Worm (Caenorhabditis elegans) whole organism, late embryonic: Measurements from ENCODE around the gene F36F12.7.
A peak's percentile ranks its signal among the peaks of the same experiment; 100 is the strongest.

Experiments
- C08G9.2 ChIP-seq: sonication (generic microtip); optimal IDR thresholded peaks from 2 replicates; lab custom pipeline; 2016; ENCODE audit warnings: mild to moderate bottlenecking, missing genetic modification characterization, moderate library complexity, missing compliant biosample characterization
- K02D7.2 ChIP-seq: sonication (generic microtip); optimal IDR thresholded peaks from 2 replicates; lab custom pipeline; 2017; ENCODE audit warnings: mild to moderate bottlenecking, missing genetic modification characterization, missing compliant biosample characterization
- T23F11.4 ChIP-seq: fragments of 200-800 bp; sonication (Bioruptor generic); optimal IDR thresholded peaks from 2 replicates; lab custom pipeline; 2018; ENCODE audit warnings: mild to moderate bottlenecking, missing genetic modification characterization, missing compliant biosample characterization
- Y22D7AL.16 ChIP-seq: sonication (generic microtip); optimal IDR thresholded peaks from 2 replicates; lab custom pipeline; 2016; ENCODE audit warnings: missing genetic modification characterization, missing compliant biosample characterization
- ceh-14 ChIP-seq: sonication (generic microtip); optimal IDR thresholded peaks from 2 replicates; lab custom pipeline; 2016; ENCODE audit warnings: missing genotype, missing genetic modification characterization, missing compliant biosample characterization
- ceh-18 ChIP-seq: sonication (generic microtip); optimal IDR thresholded peaks from 2 replicates; lab custom pipeline; 2016; ENCODE audit warnings: missing genetic modification characterization, missing compliant biosample characterization
- ceh-2 ChIP-seq: sonication (generic microtip); optimal IDR thresholded peaks from 2 replicates; lab custom pipeline; 2016; ENCODE audit warnings: missing genotype, missing genetic modification characterization, missing compliant biosample characterization
- ceh-22 ChIP-seq: sonication (generic microtip); optimal IDR thresholded peaks from 2 replicates; lab custom pipeline; 2017; ENCODE audit warnings: missing biosample characterization, missing genetic modification characterization
- ceh-24 ChIP-seq: sonication (generic microtip); optimal IDR thresholded peaks from 2 replicates; lab custom pipeline; 2016; ENCODE audit warnings: mild to moderate bottlenecking, missing genetic modification characterization, missing compliant biosample characterization
- ceh-31 ChIP-seq: sonication (generic microtip); optimal IDR thresholded peaks from 2 replicates; lab custom pipeline; 2016; ENCODE audit warnings: missing genetic modification characterization, missing compliant biosample characterization
- ceh-34 ChIP-seq: sonication (generic microtip); optimal IDR thresholded peaks from 2 replicates; lab custom pipeline; 2016; ENCODE audit warnings: mild to moderate bottlenecking, missing genetic modification characterization, missing compliant biosample characterization
- ceh-48 ChIP-seq: sonication (generic microtip); optimal IDR thresholded peaks from 2 replicates; lab custom pipeline; 2016; ENCODE audit warnings: missing genetic modification characterization, inconsistent platforms, missing compliant biosample characterization
- ets-4 ChIP-seq: sonication (generic microtip); optimal IDR thresholded peaks from 2 replicates; lab custom pipeline; 2016; ENCODE audit warnings: missing genetic modification characterization, missing compliant biosample characterization
- eyg-1 ChIP-seq: sonication (generic microtip); optimal IDR thresholded peaks from 2 replicates; lab custom pipeline; 2016; ENCODE audit warnings: missing genotype, missing genetic modification characterization, missing compliant biosample characterization
- fax-1 ChIP-seq: sonication (generic microtip); optimal IDR thresholded peaks from 2 replicates; lab custom pipeline; 2016; ENCODE audit warnings: missing genotype, missing genetic modification characterization, missing compliant biosample characterization
- fkh-10 ChIP-seq: fragments of 150-350 bp; optimal IDR thresholded peaks from 2 replicates; lab custom pipeline; 2014; ENCODE audit warnings: missing biosample characterization, missing genetic modification reagents, missing genetic modification characterization
- hlh-30 ChIP-seq: sonication (generic microtip); optimal IDR thresholded peaks from 2 replicates; lab custom pipeline; 2017; ENCODE audit warnings: antibody characterized with exemption, missing genetic modification characterization, missing compliant biosample characterization; ENCODE audit not compliant: insufficient read depth
- hlh-8 ChIP-seq: sonication (generic microtip); optimal IDR thresholded peaks from 2 replicates; lab custom pipeline; 2016; ENCODE audit warnings: missing genotype, missing genetic modification characterization, missing compliant biosample characterization
- lim-6 ChIP-seq: sonication (generic microtip); optimal IDR thresholded peaks from 2 replicates; lab custom pipeline; 2016; ENCODE audit warnings: missing genetic modification characterization, missing compliant biosample characterization
- lin-11 ChIP-seq: fragments of 200-800 bp; sonication (Bioruptor generic); optimal IDR thresholded peaks from 2 replicates; lab custom pipeline; 2018; ENCODE audit warnings: mild to moderate bottlenecking, missing genetic modification characterization, missing compliant biosample characterization
- mec-3 ChIP-seq: sonication (generic microtip); optimal IDR thresholded peaks from 2 replicates; lab custom pipeline; 2016; ENCODE audit warnings: borderline replicate concordance, missing genetic modification characterization, missing compliant biosample characterization
- nfya-1 ChIP-seq: sonication (generic microtip); optimal IDR thresholded peaks from 2 replicates; lab custom pipeline; 2017; ENCODE audit warnings: missing genetic modification characterization, mild to moderate bottlenecking, missing compliant biosample characterization, antibody characterized with exemption, moderate library complexity
- npax-4 ChIP-seq: sonication (generic microtip); optimal IDR thresholded peaks from 2 replicates; lab custom pipeline; 2016; ENCODE audit warnings: missing genetic modification characterization, missing compliant biosample characterization
- odd-2 ChIP-seq: sonication (generic microtip); optimal IDR thresholded peaks from 2 replicates; lab custom pipeline; 2017; ENCODE audit warnings: antibody characterized with exemption, mild to moderate bottlenecking, missing genetic modification characterization, missing compliant biosample characterization
- pag-3 ChIP-seq: sonication (generic microtip); optimal IDR thresholded peaks from 2 replicates; lab custom pipeline; 2016; ENCODE audit warnings: missing compliant biosample characterization, missing genetic modification characterization, borderline replicate concordance
- pqm-1 ChIP-seq: sonication (generic microtip); optimal IDR thresholded peaks from 2 replicates; lab custom pipeline; 2016; ENCODE audit warnings: missing genetic modification characterization, missing compliant biosample characterization
- ref-2 ChIP-seq: sonication (generic microtip); optimal IDR thresholded peaks from 2 replicates; lab custom pipeline; 2016; ENCODE audit warnings: missing genetic modification characterization, missing compliant biosample characterization
- rnt-1 ChIP-seq: sonication (generic microtip); optimal IDR thresholded peaks from 2 replicates; lab custom pipeline; 2016; ENCODE audit warnings: missing genetic modification characterization, missing compliant biosample characterization
- tbx-2 ChIP-seq: sonication (generic microtip); optimal IDR thresholded peaks from 2 replicates; lab custom pipeline; 2016; ENCODE audit warnings: missing genetic modification characterization, missing compliant biosample characterization
- tbx-7 ChIP-seq: sonication (generic microtip); optimal IDR thresholded peaks from 2 replicates; lab custom pipeline; 2016; ENCODE audit warnings: missing genotype, missing genetic modification characterization, missing compliant biosample characterization
- unc-3 ChIP-seq, 2 experiments: fragments of 200-800 bp in 1 of 2; sonication (Bioruptor generic) in 1 of 2; sonication (generic microtip) in 1 of 2; conservative IDR thresholded peaks in 1 of 2; optimal IDR thresholded peaks in 1 of 2; 2 replicates each; pipeline versions ENCODE4 v1.3.6 to Lab custom; 2016 to 2022; ENCODE audit warnings: missing compliant biosample characterization in 2 of 2, missing genetic modification characterization in 2 of 2, missing genetic modification reagents in 1 of 2
- unc-42 ChIP-seq: sonication (generic microtip); optimal IDR thresholded peaks from 2 replicates; lab custom pipeline; 2016; ENCODE audit warnings: missing genotype, missing genetic modification characterization, missing compliant biosample characterization
- zip-5 ChIP-seq: sonication (generic microtip); optimal IDR thresholded peaks from 2 replicates; lab custom pipeline; 2016; ENCODE audit warnings: missing genetic modification characterization, missing compliant biosample characterization

F36F12.7 gene

DNA sequence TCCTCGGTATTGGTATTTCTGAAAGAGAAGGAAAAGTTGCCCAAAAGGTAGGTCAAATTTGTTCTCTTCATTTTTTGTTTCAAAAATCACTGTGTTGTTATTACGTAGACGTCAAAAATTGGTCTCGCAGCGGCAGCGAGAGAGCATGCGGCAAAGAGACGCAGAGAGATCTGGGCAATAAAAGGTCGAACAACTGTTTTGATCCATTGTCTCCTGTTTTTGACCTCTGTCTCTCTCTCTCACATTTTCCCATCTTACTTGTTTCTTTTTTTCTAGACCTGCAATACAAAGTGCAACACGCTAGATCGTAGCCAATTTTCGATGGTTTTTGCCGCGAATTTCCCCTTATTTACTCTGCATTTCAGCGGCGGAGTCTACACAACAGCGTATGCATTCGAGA is 27.4 kb downstream of the F36F12.7 start:
- TF ChIP-seq tbx-7 (tag; lab: Kevin White, UChicago) (no peak), odd-2 (tag; lab: Kevin White, UChicago) (no peak), eyg-1 (tag; lab: Kevin White, UChicago) (no peak), ceh-14 (tag; lab: Kevin White, UChicago) (no peak)
- TF ChIP-seq, all 69 proteins: peak for 0

DNA sequence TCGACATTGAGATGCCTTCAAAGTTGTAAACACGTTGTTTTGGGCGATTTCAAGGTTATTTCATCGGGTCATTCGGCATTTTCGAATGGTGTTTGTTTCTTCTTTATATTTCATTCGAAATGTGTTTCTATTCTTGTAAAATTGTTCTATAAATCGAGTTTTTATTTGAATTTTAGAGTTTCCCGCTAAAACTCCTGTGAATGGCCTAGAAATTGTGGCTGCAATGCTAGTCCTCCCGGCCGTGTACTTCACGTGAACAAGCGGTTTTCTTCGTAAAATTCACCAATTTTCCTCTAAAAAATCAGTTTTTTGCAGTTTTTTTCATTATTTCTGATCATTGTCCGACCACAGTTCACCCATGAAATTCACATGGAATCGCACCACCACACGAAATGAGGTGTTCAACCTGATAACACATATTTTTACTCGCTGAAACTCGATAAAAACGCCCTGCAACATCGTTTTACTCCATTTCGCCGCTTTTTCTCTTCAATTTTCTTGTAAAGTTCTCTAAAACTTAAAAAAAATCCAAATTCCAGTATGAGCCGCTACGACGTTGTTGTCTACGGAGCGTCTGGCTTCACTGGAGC is 28.0 kb downstream of the F36F12.7 start, which contains the start of gene ldp-1:
Gene ldp-1, plus strand, starts transcription at position 540 of the 590 bp plus-strand sequence.
- TF ChIP-seq tbx-7 (tag; lab: Kevin White, UChicago) (peak; percentile 76), rnt-1 (peak; percentile 39), unc-42 (tag; lab: Kevin White, UChicago) (peak; percentile 25), ets-4 (peak; percentile 71), mec-3 (tag; lab: Kevin White, UChicago) (peak; percentile 69), ceh-14 (tag; lab: Kevin White, UChicago) (peak; percentile 7), ceh-2 (tag; lab: Kevin White, UChicago) (peak; percentile 76), unc-3 (GFP tag; conservative IDR thresholded peaks at IDR 0.05; lab: Robert Waterston, UW) (no peak), unc-3 (tag; optimal IDR thresholded peaks at IDR 0.05; lab: Kevin White, UChicago) (peak; percentile 19), K02D7.2 (tag; lab: Kevin White, UChicago) (no peak), fax-1 (tag; lab: Kevin White, UChicago) (peak; percentile 55), ceh-34 (peak; percentile 8), hlh-8 (tag; lab: Kevin White, UChicago) (peak; percentile 3), lim-6 (tag; lab: Kevin White, UChicago) (no peak), tbx-2 (tag; lab: Kevin White, UChicago) (peak; percentile 70), npax-4 (tag; lab: Kevin White, UChicago) (no peak), ref-2 (peak; percentile 63), pag-3 (tag; lab: Kevin White, UChicago) (no peak), ceh-31 (tag; lab: Kevin White, UChicago) (peak; percentile 89), C08G9.2 (peak; percentile 92), ceh-22 (tag; lab: Kevin White, UChicago) (no peak), zip-5 (tag; lab: Kevin White, UChicago) (peak; percentile 48)

DNA sequence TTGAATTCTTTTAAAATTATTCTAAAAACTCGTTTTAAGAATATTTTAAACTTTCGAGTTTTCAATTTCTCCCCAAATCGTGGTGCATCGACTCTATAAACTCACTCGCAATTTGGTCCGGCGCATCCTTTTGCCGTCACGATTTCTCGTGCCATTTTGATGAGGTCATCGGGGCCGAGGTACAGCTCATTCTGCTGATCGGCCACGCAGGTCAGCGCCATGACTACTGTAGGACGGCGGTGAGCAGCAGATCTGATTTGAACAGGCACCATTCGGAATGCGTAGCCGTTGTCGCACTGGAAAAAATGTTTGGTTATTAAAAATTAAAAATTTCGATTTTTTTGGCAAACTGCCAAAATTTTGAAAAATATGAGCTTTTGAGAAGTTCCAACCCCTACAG is 33.5 kb downstream of the F36F12.7 start:
- TF ChIP-seq Y22D7AL.16 (no peak), pqm-1 (tag; lab: Kevin White, UChicago) (no peak), ceh-24 (no peak), fkh-10 (GFP tag; lab: Kevin White, UChicago) (no peak), tbx-2 (tag; lab: Kevin White, UChicago) (no peak), ceh-2 (tag; lab: Kevin White, UChicago) (no peak)

DNA sequence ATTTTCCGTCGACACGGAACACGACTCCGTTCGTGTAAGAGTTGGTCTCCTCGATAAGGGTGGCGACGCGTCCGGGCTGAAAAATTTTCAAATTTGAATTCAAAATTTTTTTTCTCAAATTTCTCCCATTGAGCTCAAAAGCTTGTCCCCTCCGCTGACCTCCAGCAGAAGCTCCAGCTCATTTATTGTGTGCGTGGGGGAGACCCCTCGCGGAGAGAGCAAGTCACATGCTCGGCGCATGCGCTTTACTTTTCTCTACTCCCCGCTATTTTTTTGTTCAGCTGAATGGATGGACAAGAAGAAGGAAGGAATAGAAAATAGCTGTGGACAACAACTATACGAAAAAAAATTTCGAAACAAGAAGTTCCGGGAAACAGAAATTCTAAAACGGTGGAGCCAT is 34.4 kb downstream of the F36F12.7 start:
- TF ChIP-seq rnt-1 (no peak), hlh-30 (tag; lab: Kevin White, UChicago) (peak; percentile 71), hlh-8 (tag; lab: Kevin White, UChicago) (no peak), ceh-18 (tag; lab: Kevin White, UChicago) (peak; percentile 67), T23F11.4 (GFP tag; lab: Kevin White, UChicago) (no peak), ceh-31 (tag; lab: Kevin White, UChicago) (peak; percentile 62), unc-42 (tag; lab: Kevin White, UChicago) (peak; percentile 0), nfya-1 (tag; lab: Kevin White, UChicago) (peak; percentile 39), lin-11 (no peak), ceh-48 (tag; lab: Kevin White, UChicago) (no peak), ref-2 (peak; percentile 50), tbx-2 (tag; lab: Kevin White, UChicago) (peak; percentile 30), fkh-10 (GFP tag; lab: Kevin White, UChicago) (no peak), ceh-24 (no peak)
